Fruit fly (Drosophila melanogaster) whole organism, wandering third instar larva: Measurements from ENCODE around the gene Scamp.

Experiments used
- Abd-B ChIP-seq: fragments of >200 bp; optimal IDR thresholded peaks from 2 replicates; lab custom pipeline; 2017; ENCODE audit warnings: missing biosample characterization, missing genetic modification characterization
- CG32264 ChIP-seq: fragments of 200-800 bp; sonication (Bioruptor generic); optimal IDR thresholded peaks from 2 replicates; lab custom pipeline; 2016; ENCODE audit warnings: missing biosample characterization, missing genetic modification characterization
- CG9705 ChIP-seq: fragments of 200-800 bp; sonication (Bioruptor generic); optimal IDR thresholded peaks from 2 replicates; lab custom pipeline; 2018; ENCODE audit warnings: missing biosample characterization, mild to moderate bottlenecking, missing genetic modification characterization
- CrebA ChIP-seq: fragments of 200-800 bp; sonication (Bioruptor generic); optimal IDR thresholded peaks from 2 replicates; lab custom pipeline; 2016; ENCODE audit warnings: missing biosample characterization, mild to moderate bottlenecking, missing genetic modification characterization, borderline replicate concordance
- Dfd ChIP-seq: fragments of >200 bp; optimal IDR thresholded peaks from 2 replicates; lab custom pipeline; 2017; ENCODE audit warnings: missing biosample characterization, missing genetic modification characterization
- Dif ChIP-seq: fragments of 200-275, 200-300 bp; sonication (Bioruptor generic); optimal IDR thresholded peaks from 2 replicates; lab custom pipeline; 2018; ENCODE audit warnings: missing biosample characterization, missing genetic modification characterization; ENCODE audit not compliant: partially characterized antibody
- GATAd ChIP-seq: sonication (Bioruptor generic); optimal IDR thresholded peaks from 2 replicates; lab custom pipeline; 2016; ENCODE audit warnings: missing biosample characterization, missing genetic modification characterization
- HLH106 ChIP-seq: fragments of 200-800 bp; optimal IDR thresholded peaks from 3 replicates; lab custom pipeline; 2019; ENCODE audit warnings: missing biosample characterization, mild to moderate bottlenecking, missing genetic modification characterization, moderate library complexity
- Hnf4 ChIP-seq: fragments of 200-800 bp; sonication (Bioruptor generic); optimal IDR thresholded peaks from 2 replicates; lab custom pipeline; 2016; ENCODE audit warnings: missing biosample characterization, mild to moderate bottlenecking, missing genetic modification characterization
- Hr78 ChIP-seq: fragments of >200 bp; optimal IDR thresholded peaks from 2 replicates; lab custom pipeline; 2017; ENCODE audit warnings: missing biosample characterization, missing genetic modification characterization
- Hr83 ChIP-seq: fragments of 200-300 bp; sonication (Bioruptor generic); optimal IDR thresholded peaks from 2 replicates; lab custom pipeline; 2016; ENCODE audit warnings: missing biosample characterization, mild to moderate bottlenecking, missing genetic modification characterization, moderate library complexity; ENCODE audit not compliant: poor library complexity, severe bottlenecking
- Jra ChIP-seq: sonication (Bioruptor generic); optimal IDR thresholded peaks from 2 replicates; lab custom pipeline; 2016; ENCODE audit warnings: missing biosample characterization, missing genetic modification characterization
- Mio ChIP-seq: sonication (Bioruptor generic); optimal IDR thresholded peaks from 2 replicates; lab custom pipeline; 2016; ENCODE audit warnings: missing biosample characterization, missing genetic modification characterization
- N ChIP-seq: fragments of >200 bp; optimal IDR thresholded peaks from 2 replicates; lab custom pipeline; 2018; ENCODE audit warnings: missing biosample characterization, missing external identifiers, missing genetic modification characterization
- OdsH ChIP-seq: fragments of 200-800 bp; sonication (Bioruptor generic); optimal IDR thresholded peaks from 2 replicates; lab custom pipeline; 2016; ENCODE audit warnings: missing biosample characterization, mild to moderate bottlenecking, missing genetic modification characterization
- Sp1 ChIP-seq: fragments of 200-800 bp; sonication (Bioruptor generic); optimal IDR thresholded peaks from 3 replicates; lab custom pipeline; 2019; ENCODE audit warnings: missing biosample characterization, mild to moderate bottlenecking, missing genetic modification characterization, moderate library complexity
- Vsx2 ChIP-seq: fragments of 200-300, 225-300 bp; sonication (Bioruptor generic); optimal IDR thresholded peaks from 2 replicates; lab custom pipeline; 2018; ENCODE audit warnings: missing biosample characterization, missing genetic modification characterization; ENCODE audit not compliant: partially characterized antibody
- br ChIP-seq: fragments of 200-800 bp; sonication (Bioruptor generic); optimal IDR thresholded peaks from 2 replicates; lab custom pipeline; 2016; ENCODE audit warnings: missing biosample characterization, missing genetic modification characterization
- brk ChIP-seq: fragments of 200-800 bp; sonication (Bioruptor generic); optimal IDR thresholded peaks from 2 replicates; lab custom pipeline; 2016; ENCODE audit warnings: missing biosample characterization, mild to moderate bottlenecking, missing genetic modification characterization
- dl ChIP-seq, 2 experiments: fragments of 175-275, 200-275 bp in 1 of 2; fragments of 200-275 bp in 1 of 2; sonication (Bioruptor generic); optimal IDR thresholded peaks; lab custom pipeline; 2018; ENCODE audit warnings: mild to moderate bottlenecking in 2 of 2, missing biosample characterization in 2 of 2, missing genetic modification characterization in 2 of 2, moderate library complexity in 2 of 2; ENCODE audit not compliant: partially characterized antibody in 2 of 2, insufficient read depth in 1 of 2
- dmrt93B ChIP-seq: fragments of 200-800 bp; sonication (Bioruptor generic); optimal IDR thresholded peaks from 2 replicates; lab custom pipeline; 2018; ENCODE audit warnings: missing biosample characterization, mild to moderate bottlenecking, missing genetic modification characterization
- dsf ChIP-seq: sonication (Bioruptor generic); optimal IDR thresholded peaks from 2 replicates; lab custom pipeline; 2016; ENCODE audit warnings: missing biosample characterization, missing genetic modification characterization, borderline replicate concordance
- ey ChIP-seq: fragments of 200-800 bp; sonication (Bioruptor generic); optimal IDR thresholded peaks from 2 replicates; lab custom pipeline; 2016; ENCODE audit warnings: missing biosample characterization, missing genetic modification characterization
- foxo ChIP-seq, 2 experiments: fragments of 200-800 bp; sonication (Bioruptor generic); optimal IDR thresholded peaks; 2 replicates in 1 of 2; 3 replicates in 1 of 2; lab custom pipeline; 2016 to 2017; ENCODE audit warnings: missing biosample characterization in 2 of 2, missing genetic modification characterization in 2 of 2
- fru ChIP-seq: fragments of 200-800 bp; sonication (Bioruptor generic); optimal IDR thresholded peaks from 3 replicates; lab custom pipeline; 2016; ENCODE audit warnings: missing biosample characterization, mild to moderate bottlenecking, missing genetic modification characterization
- h ChIP-seq: fragments of 200-800 bp; sonication (Bioruptor generic); optimal IDR thresholded peaks from 3 replicates; lab custom pipeline; 2016; ENCODE audit warnings: missing biosample characterization, mild to moderate bottlenecking, missing genetic modification characterization
- jim ChIP-seq: fragments of 175-275, 200-325 bp; sonication (Bioruptor generic); optimal IDR thresholded peaks from 2 replicates; lab custom pipeline; 2016; ENCODE audit warnings: missing biosample characterization, mild to moderate bottlenecking, missing genetic modification characterization
- lola ChIP-seq: fragments of >200 bp; optimal IDR thresholded peaks from 2 replicates; lab custom pipeline; 2017; ENCODE audit warnings: missing biosample characterization, missing genetic modification characterization
- psq ChIP-seq: fragments of 200-800 bp; sonication (Bioruptor generic); optimal IDR thresholded peaks from 3 replicates; lab custom pipeline; 2017; ENCODE audit warnings: missing biosample characterization, mild to moderate bottlenecking, missing genetic modification characterization, moderate library complexity
- sage ChIP-seq: fragments of 200-800 bp; sonication (Bioruptor generic); optimal IDR thresholded peaks from 2 replicates; lab custom pipeline; 2016; ENCODE audit warnings: missing biosample characterization, mild to moderate bottlenecking, missing genetic modification characterization
- tai ChIP-seq: sonication (Bioruptor generic); optimal IDR thresholded peaks from 2 replicates; lab custom pipeline; 2016; ENCODE audit warnings: missing biosample characterization, missing genetic modification characterization
- woc ChIP-seq: sonication (Bioruptor generic); optimal IDR thresholded peaks from 2 replicates; lab custom pipeline; 2016; ENCODE audit warnings: missing biosample characterization, mild to moderate bottlenecking, missing genetic modification characterization

Gene Scamp

dm6 chrX:15450327-15450644, 603 bp upstream of the Scamp start:
- TF ChIP-seq Hr83 (GFP tag; lab: Kevin White, UChicago), result no peak
- no peak for TF ChIP-seq Sp1 (GFP tag; lab: Kevin White, UChicago)
- TF ChIP-seq foxo (GFP tag; optimal IDR thresholded peaks at IDR 0.05; lab: Kevin White, UChicago), result no peak
- no peak for TF ChIP-seq HLH106 (tag; lab: Kevin White, UChicago)
- no peak for TF ChIP-seq CG9705
- TF ChIP-seq dmrt93B (GFP tag; lab: Kevin White, UChicago), result no peak
- no peak for TF ChIP-seq h (GFP tag; lab: Kevin White, UChicago)
- TF ChIP-seq OdsH, result no peak
- no peak for TF ChIP-seq lola
- TF ChIP-seq Jra (GFP tag; lab: Kevin White, UChicago), result no peak
- no peak for TF ChIP-seq jim (GFP tag; lab: Kevin White, UChicago)
- no peak for TF ChIP-seq Hnf4 (GFP tag; lab: Kevin White, UChicago)

dm6 chrX:15448809-15449208, 874 bp downstream of the Scamp start:
- no peak for TF ChIP-seq Hr78 (GFP tag; lab: Kevin White, UChicago)
- TF ChIP-seq fru (GFP tag; lab: Kevin White, UChicago), result no peak
- peak; percentile 2 for TF ChIP-seq ey
- no peak for TF ChIP-seq woc (GFP tag; lab: Kevin White, UChicago)

- TF ChIP-seq dsf (no peak), psq (GFP tag; lab: Kevin White, UChicago) (no peak), OdsH (no peak), dmrt93B (GFP tag; lab: Kevin White, UChicago) (no peak), sage (no peak), br (no peak), Hr78 (GFP tag; lab: Kevin White, UChicago) (no peak), Dfd (GFP tag; lab: Kevin White, UChicago) (no peak), Dif (GFP tag; lab: Kevin White, UChicago) (no peak), Vsx2 (no peak), Jra (GFP tag; lab: Kevin White, UChicago) (no peak), N (GFP tag; lab: Kevin White, UChicago) (no peak), Abd-B (no peak), CG32264 (GFP tag; lab: Kevin White, UChicago) (no peak), CrebA (no peak), Mio (no peak), Hr83 (GFP tag; lab: Kevin White, UChicago) (no peak)
- TF ChIP-seq, all 38 proteins: peak for 0
These were observed 1.5 kb downstream of the Scamp start for dm6 chrX:15448136-15448535.

- no peak for TF ChIP-seq CG9705
- TF ChIP-seq sage, result no peak
- no peak for TF ChIP-seq CG32264 (GFP tag; lab: Kevin White, UChicago)
- no peak for TF ChIP-seq OdsH
- no peak for TF ChIP-seq foxo (GFP tag; optimal IDR thresholded peaks at IDR 0.05; lab: Kevin White, UChicago)
- no peak for TF ChIP-seq dl (GFP tag; optimal IDR thresholded peaks at IDR 0.05; lab: Kevin White, UChicago; ENCODE audit: insufficient read depth in 1 of 2, partially characterized antibody in 2 of 2)
- no peak for TF ChIP-seq tai
- no peak for TF ChIP-seq dmrt93B (GFP tag; lab: Kevin White, UChicago)
- no peak for TF ChIP-seq br
- TF ChIP-seq Dif (GFP tag; lab: Kevin White, UChicago), result no peak
- no peak for TF ChIP-seq Hr83 (GFP tag; lab: Kevin White, UChicago)
- no peak for TF ChIP-seq Jra (GFP tag; lab: Kevin White, UChicago)
- TF ChIP-seq ey, result no peak
- no peak for TF ChIP-seq Hnf4 (GFP tag; lab: Kevin White, UChicago)
These were observed 6.2 kb downstream of the Scamp start for dm6 chrX:15443502-15443901.

- TF ChIP-seq Dfd (GFP tag; lab: Kevin White, UChicago) (no peak), GATAd (GFP tag; lab: Kevin White, UChicago) (no peak), brk (GFP tag; lab: Kevin White, UChicago) (no peak), dsf (no peak), ey (no peak), fru (GFP tag; lab: Kevin White, UChicago) (no peak), Hr83 (GFP tag; lab: Kevin White, UChicago) (no peak), sage (no peak)
- TF ChIP-seq, all 38 proteins: peak for 0
These were observed 8.4 kb downstream of the Scamp start, which contains the start of gene Cngl for dm6 chrX:15441245-15441644. TSS of gene Cngl (minus strand) at chrX:15441252.
